Fruit fly (Drosophila melanogaster) whole organism, embryonic: ENCODE measurements around the gene CG4770.
A peak's percentile ranks its signal among the peaks of the same experiment; 100 is the strongest.

Source experiments
- Abd-B ChIP-seq: fragments of 200-800 bp; sonication (Bioruptor generic); optimal IDR thresholded peaks from 2 replicates; lab custom pipeline; 2018; ENCODE audit warnings: missing biosample characterization, mild to moderate bottlenecking, missing genetic modification characterization, moderate library complexity
- BtbVII ChIP-seq: fragments of 200-800 bp; sonication (Bioruptor generic); optimal IDR thresholded peaks from 3 replicates; lab custom pipeline; 2017; ENCODE audit warnings: missing biosample characterization, mild to moderate bottlenecking, missing genetic modification characterization
- C15 ChIP-seq: fragments of 200-800 bp; sonication (Bioruptor generic); IDR thresholded peaks from 3 replicates; pipeline ENCODE4 v1.3.6; 2022; ENCODE audit warnings: missing biosample characterization, missing genetic modification characterization
- CG12769 ChIP-seq: fragments of 200-800 bp; sonication (Bioruptor generic); optimal IDR thresholded peaks from 2 replicates; lab custom pipeline; 2019; ENCODE audit warnings: missing biosample characterization, mild to moderate bottlenecking, missing genetic modification characterization, moderate library complexity
- CG14667 ChIP-seq: fragments of 200-800 bp; sonication (Bioruptor generic); IDR thresholded peaks from 2 replicates; pipeline ENCODE4 v1.3.6; 2022; ENCODE audit warnings: missing biosample characterization, missing genetic modification characterization
- CG14860 ChIP-seq: fragments of 200-800 bp; sonication (Bioruptor generic); IDR thresholded peaks from 3 replicates; pipeline ENCODE4 v1.3.6; 2022; ENCODE audit warnings: missing biosample characterization, missing genetic modification characterization; ENCODE audit not compliant: partially characterized antibody
- CG15269 ChIP-seq: fragments of 200-800 bp; sonication (Bioruptor generic); optimal IDR thresholded peaks from 2 replicates; lab custom pipeline; 2018; ENCODE audit warnings: missing biosample characterization, mild to moderate bottlenecking, missing genetic modification characterization, moderate library complexity
- CG1602 ChIP-seq: fragments of 200-800 bp; sonication (Bioruptor generic); optimal IDR thresholded peaks from 3 replicates; lab custom pipeline; 2016; ENCODE audit warnings: missing biosample characterization, missing genetic modification characterization
- CG17359 ChIP-seq: fragments of 200-800 bp; sonication (Bioruptor generic); optimal IDR thresholded peaks from 3 replicates; lab custom pipeline; 2018; ENCODE audit warnings: missing biosample characterization, mild to moderate bottlenecking, missing genetic modification characterization, moderate library complexity
- CG2202 ChIP-seq: fragments of 200-800 bp; sonication (Bioruptor generic); optimal IDR thresholded peaks from 2 replicates; lab custom pipeline; 2018; ENCODE audit warnings: missing biosample characterization, mild to moderate bottlenecking, missing genetic modification characterization
- CG2712 ChIP-seq: fragments of 200-800 bp; optimal IDR thresholded peaks from 3 replicates; lab custom pipeline; 2019; ENCODE audit warnings: missing biosample characterization, mild to moderate bottlenecking, missing genetic modification characterization, moderate library complexity
- CG30403 ChIP-seq: fragments of 200-800 bp; sonication (Bioruptor generic); optimal IDR thresholded peaks from 3 replicates; lab custom pipeline; 2016; ENCODE audit warnings: missing biosample characterization, missing genetic modification characterization
- CG3065 ChIP-seq: fragments of 200-800 bp; sonication (Bioruptor generic); optimal IDR thresholded peaks from 2 replicates; lab custom pipeline; 2016; ENCODE audit warnings: missing biosample characterization, missing genetic modification characterization
- CG3163 ChIP-seq: fragments of 200-800 bp; sonication (Bioruptor generic); optimal IDR thresholded peaks from 3 replicates; lab custom pipeline; 2016; ENCODE audit warnings: missing biosample characterization, missing genetic modification characterization
- CG32767 ChIP-seq: fragments of 200-800 bp; sonication (Bioruptor generic); IDR thresholded peaks from 2 replicates; pipeline ENCODE4 v1.3.6; 2022; ENCODE audit warnings: missing biosample characterization, missing genetic modification characterization
- CG3847 ChIP-seq: fragments of 200-800 bp; sonication (Bioruptor generic); IDR thresholded peaks from 2 replicates; pipeline ENCODE4 v1.3.6; 2022; ENCODE audit warnings: missing biosample characterization, missing genetic modification characterization
- CG6272 ChIP-seq: fragments of 200-800 bp; sonication (Bioruptor generic); IDR thresholded peaks from 2 replicates; pipeline ENCODE4 v1.3.6; 2022; ENCODE audit warnings: missing biosample characterization, missing genetic modification characterization
- CG6689 ChIP-seq: fragments of 200-800 bp; sonication (Bioruptor generic); IDR thresholded peaks from 2 replicates; pipeline ENCODE4 v1.3.6; 2022; ENCODE audit warnings: missing biosample characterization, missing genetic modification characterization
- CG8290 ChIP-seq, 3 experiments: fragments of 200-800 bp; sonication (Bioruptor generic); optimal IDR thresholded peaks; 2 replicates each; lab custom pipeline; 2016 to 2019; ENCODE audit warnings: missing biosample characterization in 3 of 3, missing genetic modification characterization in 3 of 3, mild to moderate bottlenecking in 2 of 3, moderate library complexity in 1 of 3
- CG8359 ChIP-seq: fragments of 200-800 bp; sonication (Bioruptor generic); optimal IDR thresholded peaks from 2 replicates; lab custom pipeline; 2017; ENCODE audit warnings: missing biosample characterization, mild to moderate bottlenecking, missing genetic modification characterization, borderline replicate concordance
- CG9727 ChIP-seq: fragments of 200-800 bp; sonication (Bioruptor generic); optimal IDR thresholded peaks from 3 replicates; lab custom pipeline; 2017; ENCODE audit warnings: missing biosample characterization, mild to moderate bottlenecking, missing genetic modification characterization
- CG9932 ChIP-seq: fragments of 200-800 bp; sonication (Bioruptor generic); IDR thresholded peaks from 2 replicates; pipeline ENCODE4 v1.3.6; 2022; ENCODE audit warnings: missing biosample characterization, missing genetic modification characterization
- Dbx ChIP-seq: fragments of 200-800 bp; sonication (Bioruptor generic); IDR thresholded peaks from 3 replicates; pipeline ENCODE4 v1.3.6; 2022; ENCODE audit warnings: missing biosample characterization, missing genetic modification characterization
- E2f1 ChIP-seq: fragments of 200-800 bp; sonication (Bioruptor generic); IDR thresholded peaks from 2 replicates; pipeline ENCODE4 v1.3.6; 2022; ENCODE audit warnings: missing biosample characterization, missing genetic modification characterization
- ERR ChIP-seq: fragments of 200-800 bp; sonication (Bioruptor generic); optimal IDR thresholded peaks from 2 replicates; lab custom pipeline; 2016; ENCODE audit warnings: missing biosample characterization, missing genetic modification characterization
- Fer3 ChIP-seq: fragments of 200-800 bp; sonication (Bioruptor generic); optimal IDR thresholded peaks from 2 replicates; lab custom pipeline; 2018; ENCODE audit warnings: missing biosample characterization, mild to moderate bottlenecking, missing genetic modification characterization, moderate library complexity
- HLH3B ChIP-seq: fragments of 200-800 bp; sonication (Bioruptor generic); IDR thresholded peaks from 2 replicates; pipeline ENCODE4 v1.3.6; 2022; ENCODE audit warnings: missing biosample characterization, missing genetic modification characterization
- Hand ChIP-seq: fragments of 200-800 bp; sonication (Bioruptor generic); optimal IDR thresholded peaks from 2 replicates; lab custom pipeline; 2017; ENCODE audit warnings: mild to moderate bottlenecking, missing biosample characterization, missing genetic modification reagents, missing genetic modification characterization
- Hr3 ChIP-seq: fragments of 200-800 bp; sonication (Bioruptor generic); optimal IDR thresholded peaks from 3 replicates; lab custom pipeline; 2016; ENCODE audit warnings: missing biosample characterization, missing genetic modification characterization
- Mrtf ChIP-seq: fragments of 200-800 bp; sonication (Bioruptor generic); IDR thresholded peaks from 3 replicates; pipeline ENCODE4 v1.3.6; 2022; ENCODE audit warnings: missing biosample characterization, missing genetic modification characterization
- Rfx ChIP-seq: fragments of 200-800 bp; sonication (Bioruptor generic); IDR thresholded peaks from 2 replicates; pipeline ENCODE4 v1.3.6; 2022; ENCODE audit warnings: missing biosample characterization, missing genetic modification characterization
- Sox100B ChIP-seq: fragments of 200-800 bp; sonication (Bioruptor generic); optimal IDR thresholded peaks from 3 replicates; lab custom pipeline; 2018; ENCODE audit warnings: missing biosample characterization, mild to moderate bottlenecking, missing genetic modification characterization
- Sox102F ChIP-seq: fragments of 200-800 bp; sonication (Bioruptor generic); optimal IDR thresholded peaks from 2 replicates; lab custom pipeline; 2018; ENCODE audit warnings: missing biosample characterization, mild to moderate bottlenecking, missing genetic modification characterization, moderate library complexity
- ara ChIP-seq: fragments of 200-800 bp; sonication (Bioruptor generic); IDR thresholded peaks from 2 replicates; pipeline ENCODE4 v1.3.6; 2022; ENCODE audit warnings: missing biosample characterization, missing genetic modification characterization
- bowl ChIP-seq: fragments of 200-800 bp; sonication (Bioruptor generic); IDR thresholded peaks from 2 replicates; pipeline ENCODE4 v1.3.6; 2022; ENCODE audit warnings: missing biosample characterization, missing genetic modification characterization
- caup ChIP-seq: fragments of 200-800 bp; sonication (Bioruptor generic); optimal IDR thresholded peaks from 3 replicates; lab custom pipeline; 2017; ENCODE audit warnings: missing biosample characterization, mild to moderate bottlenecking, missing genetic modification characterization, moderate library complexity; ENCODE audit not compliant: severe bottlenecking
- corto ChIP-seq: fragments of 200-800 bp; sonication (Bioruptor generic); optimal IDR thresholded peaks from 2 replicates; lab custom pipeline; 2016; ENCODE audit warnings: missing biosample characterization, mild to moderate bottlenecking, missing genetic modification characterization, moderate library complexity
- gfzf ChIP-seq: fragments of 200-800 bp; sonication (Bioruptor generic); optimal IDR thresholded peaks from 2 replicates; lab custom pipeline; 2016; ENCODE audit warnings: missing biosample characterization, mild to moderate bottlenecking, missing genetic modification characterization, moderate library complexity
- hbn ChIP-seq: fragments of 200-800 bp; sonication (Bioruptor generic); IDR thresholded peaks from 2 replicates; pipeline ENCODE4 v1.3.6; 2022; ENCODE audit warnings: missing biosample characterization, missing genetic modification characterization; ENCODE audit not compliant: partially characterized antibody
- kah ChIP-seq: fragments of 200-800 bp; sonication (Bioruptor generic); optimal IDR thresholded peaks from 2 replicates; lab custom pipeline; 2018; ENCODE audit warnings: missing biosample characterization, mild to moderate bottlenecking, missing genetic modification characterization
- lmd ChIP-seq: fragments of 200-800 bp; sonication (Bioruptor generic); IDR thresholded peaks from 2 replicates; pipeline ENCODE4 v1.3.6; 2022; ENCODE audit warnings: missing biosample characterization, missing genetic modification characterization
- pho ChIP-seq: fragments of 200-800 bp; sonication (Bioruptor generic); optimal IDR thresholded peaks from 2 replicates; lab custom pipeline; 2016; ENCODE audit warnings: missing biosample characterization, missing genetic modification characterization
- pita ChIP-seq: fragments of 200-800 bp; sonication (Bioruptor generic); optimal IDR thresholded peaks from 2 replicates; lab custom pipeline; 2017; ENCODE audit warnings: missing biosample characterization, mild to moderate bottlenecking, missing genetic modification characterization
- shn ChIP-seq: fragments of 200-800 bp; sonication (Bioruptor generic); optimal IDR thresholded peaks from 3 replicates; lab custom pipeline; 2016; ENCODE audit warnings: missing biosample characterization, missing genetic modification characterization
- sob ChIP-seq: fragments of 200-800 bp; sonication (Bioruptor generic); IDR thresholded peaks from 2 replicates; pipeline ENCODE4 v1.3.6; 2022; ENCODE audit warnings: missing biosample characterization, missing genetic modification characterization
- ssp ChIP-seq: fragments of 200-800 bp; sonication (Bioruptor generic); IDR thresholded peaks from 2 replicates; pipeline ENCODE4 v1.3.6; 2022; ENCODE audit warnings: missing biosample characterization, missing genetic modification characterization
- trem ChIP-seq: fragments of 200-800 bp; optimal IDR thresholded peaks from 3 replicates; lab custom pipeline; 2019; ENCODE audit warnings: missing biosample characterization, mild to moderate bottlenecking, missing genetic modification characterization, moderate library complexity
- wdn ChIP-seq: fragments of 200-800 bp; sonication (Bioruptor generic); IDR thresholded peaks from 2 replicates; pipeline ENCODE4 v1.3.6; 2022; ENCODE audit warnings: missing biosample characterization, missing genetic modification characterization
- wek ChIP-seq: fragments of 200-800 bp; sonication (Bioruptor generic); optimal IDR thresholded peaks from 3 replicates; lab custom pipeline; 2018; ENCODE audit warnings: missing biosample characterization, mild to moderate bottlenecking, missing genetic modification characterization, moderate library complexity
- yki ChIP-seq: fragments of >200 bp; optimal IDR thresholded peaks from 3 replicates; lab custom pipeline; 2018
- zen ChIP-seq: fragments of 200-800 bp; sonication (Bioruptor generic); optimal IDR thresholded peaks from 3 replicates; lab custom pipeline; 2018; ENCODE audit warnings: missing biosample characterization, mild to moderate bottlenecking, missing genetic modification characterization, moderate library complexity

The CG4770 gene

dm6 chr3R:19892046-19892445, 26.3 kb upstream of the CG4770 start (continued):
- TF ChIP-seq Abd-B (GFP tag; lab: Kevin White, UChicago) (no peak), yki (lab: Kevin White, UChicago) (no peak), HLH3B (GFP tag; lab: Robert Waterston, UW) (peak; percentile 52; the same call in 1 of the 2 replicates), Mrtf (GFP tag; lab: Robert Waterston, UW) (0 out of 3 replicates have a peak, but pooled peaks have one; percentile 60), CG6272 (GFP tag; lab: Robert Waterston, UW) (peak; percentile 57; the same call in 1 of the 2 replicates), corto (GFP tag; lab: Kevin White, UChicago) (no peak), CG8290 (GFP tag; optimal IDR thresholded peaks at IDR 0.05; lab: Kevin White, UChicago) (peak; percentile 51), CG8290 (tag; optimal IDR thresholded peaks at IDR 0.05; lab: Kevin White, UChicago) (no peak), sob (peak; percentile 75), caup (GFP tag; lab: Kevin White, UChicago) (peak; percentile 54), CG3065 (GFP tag; lab: Kevin White, UChicago) (no peak), CG2712 (tag; lab: Kevin White, UChicago) (peak; percentile 77), CG3163 (GFP tag; lab: Kevin White, UChicago) (peak; percentile 25), CG9932 (GFP tag; lab: Robert Waterston, UW) (peak; percentile 78), bowl (GFP tag; lab: Robert Waterston, UW) (no peak), CG6689 (GFP tag; lab: Robert Waterston, UW) (peak; percentile 81), pho (GFP tag; lab: Kevin White, UChicago) (peak; percentile 14), Hand (GFP tag; lab: Kevin White, UChicago) (no peak), hbn (no peak), CG15269 (tag; lab: Kevin White, UChicago) (peak; percentile 74), ssp (GFP tag; lab: Robert Waterston, UW) (peak; percentile 57), shn (GFP tag; lab: Kevin White, UChicago) (peak; percentile 75), CG14667 (GFP tag; lab: Robert Waterston, UW) (peak; percentile 66), gfzf (no peak), BtbVII (GFP tag; lab: Kevin White, UChicago) (peak; percentile 60), ara (GFP tag; lab: Robert Waterston, UW) (peak; percentile 56; the same call in 1 of the 2 replicates), CG1602 (peak; percentile 45), lmd (GFP tag; lab: Robert Waterston, UW) (peak; percentile 83), Fer3 (tag; lab: Kevin White, UChicago) (peak; percentile 66), Rfx (peak; percentile 85), E2f1 (GFP tag; lab: Robert Waterston, UW) (peak; percentile 71), CG12769 (peak; percentile 86), Dbx (GFP tag; lab: Robert Waterston, UW) (peak; percentile 66; the same call in 1 of the 3 replicates), C15 (no peak), trem (peak; percentile 37), CG2202 (peak; percentile 13), ERR (GFP tag; lab: Kevin White, UChicago) (peak; percentile 58), CG14860 (peak; percentile 47; the same call in 1 of the 3 replicates), CG9727 (peak; percentile 62), CG8359 (GFP tag; lab: Kevin White, UChicago) (peak; percentile 45), zen (tag; lab: Kevin White, UChicago) (no peak), pita (GFP tag; lab: Kevin White, UChicago) (no peak), CG17359 (tag; lab: Kevin White, UChicago) (peak; percentile 69), CG32767 (GFP tag; lab: Robert Waterston, UW) (peak; percentile 67), kah (GFP tag; lab: Kevin White, UChicago) (peak; percentile 35), CG3847 (GFP tag; lab: Robert Waterston, UW) (peak; percentile 63), CG30403 (GFP tag; lab: Kevin White, UChicago) (peak; percentile 66), Hr3 (GFP tag; lab: Kevin White, UChicago) (peak; percentile 23), Sox100B (peak; percentile 51), wek (GFP tag; lab: Kevin White, UChicago) (peak; percentile 66), Sox102F (GFP tag; lab: Kevin White, UChicago) (peak; percentile 66), wdn (peak; percentile 59; the same call in 1 of the 2 replicates)
